Worm (Caenorhabditis elegans): ENCODE data around the gene eif-2Balpha.

eif-2Balpha gene

ce11 chrIII:9542816-9543215, at the start of gene eif-2Balpha:
Gene eif-2Balpha, plus strand, starts transcription at chrIII:9543119.
- TF ChIP-seq hlh-6 (tag; optimal IDR thresholded peaks at IDR 0.05): no peak
- peak; percentile 25 for TF ChIP-seq unc-42 (tag; optimal IDR thresholded peaks at IDR 0.05)

- no peak for TF ChIP-seq T23F11.4 (GFP tag; optimal IDR thresholded peaks at IDR 0.05)
- no peak for TF ChIP-seq ttx-3 (tag; optimal IDR thresholded peaks at IDR 0.05)
These were observed 48.7 kb upstream of the eif-2Balpha start for ce11 chrIII:9494209-9494608.

ce11 chrIII:9496083-9496482, 46.8 kb upstream of the eif-2Balpha start:
- TF ChIP-seq gmeb-2 (tag; optimal IDR thresholded peaks at IDR 0.05) (no peak), hlh-8 (tag; optimal IDR thresholded peaks at IDR 0.05) (no peak), ceh-6 (GFP tag; optimal IDR thresholded peaks at IDR 0.05) (no peak), elt-4 (tag; optimal IDR thresholded peaks at IDR 0.05) (no peak), zip-5 (tag; optimal IDR thresholded peaks at IDR 0.05) (no peak), hlh-13 (GFP tag; optimal IDR thresholded peaks at IDR 0.05) (no peak), ztf-16 (tag; optimal IDR thresholded peaks at IDR 0.05) (no peak), tbx-7 (tag; optimal IDR thresholded peaks at IDR 0.05) (no peak), che-1 (tag; optimal IDR thresholded peaks at IDR 0.05) (no peak), sdc-2 (tag; optimal IDR thresholded peaks at IDR 0.05) (no peak), unc-55 (GFP tag; optimal IDR thresholded peaks at IDR 0.05) (no peak), fkh-6 (tag; optimal IDR thresholded peaks at IDR 0.05) (no peak), K02D7.2 (tag; optimal IDR thresholded peaks at IDR 0.05) (no peak), sox-4 (tag; optimal IDR thresholded peaks at IDR 0.05) (no peak), ttx-3 (tag; optimal IDR thresholded peaks at IDR 0.05) (no peak), elt-2 (tag; optimal IDR thresholded peaks at IDR 0.05) (no peak), pqm-1 (tag; optimal IDR thresholded peaks at IDR 0.05) (no peak), dve-1 (tag; optimal IDR thresholded peaks at IDR 0.05) (no peak), lim-6 (tag; optimal IDR thresholded peaks at IDR 0.05) (no peak), pha-2 (tag; optimal IDR thresholded peaks at IDR 0.05) (no peak)

- TF ChIP-seq che-1 (tag; optimal IDR thresholded peaks at IDR 0.05): no peak
- no peak for TF ChIP-seq C08G9.2 (tag; optimal IDR thresholded peaks at IDR 0.05)
- TF ChIP-seq ceh-18 (tag; optimal IDR thresholded peaks at IDR 0.05): no peak
- no peak for TF ChIP-seq elt-4 (tag; optimal IDR thresholded peaks at IDR 0.05)
These were observed 45.5 kb upstream of the eif-2Balpha start for ce11 chrIII:9497412-9497811.

- TF ChIP-seq odd-2 (tag; optimal IDR thresholded peaks at IDR 0.05) (no peak), ceh-45 (GFP tag; IDR thresholded peaks at IDR 0.05) (no peak), pqm-1 (tag; optimal IDR thresholded peaks at IDR 0.05) (no peak), ceh-31 (tag; optimal IDR thresholded peaks at IDR 0.05) (no peak), zip-5 (tag; optimal IDR thresholded peaks at IDR 0.05) (no peak), hlh-6 (tag; optimal IDR thresholded peaks at IDR 0.05) (no peak), T23F11.4 (GFP tag; optimal IDR thresholded peaks at IDR 0.05) (no peak), K02D7.2 (tag; optimal IDR thresholded peaks at IDR 0.05) (no peak), pag-3 (tag; optimal IDR thresholded peaks at IDR 0.05; ENCODE audit: borderline replicate concordance) (no peak), sox-2 (GFP tag; IDR thresholded peaks at IDR 0.05) (no peak), mec-3 (tag; optimal IDR thresholded peaks at IDR 0.05; ENCODE audit: borderline replicate concordance) (no peak)
These were observed 42.7 kb upstream of the eif-2Balpha start, which contains the start of gene sod-4 for ce11 chrIII:9500267-9500666. Gene sod-4, minus strand, starts transcription at chrIII:9500375.

ce11 chrIII:9501072-9501471, 41.8 kb upstream of the eif-2Balpha start:
- TF ChIP-seq unc-86 (tag; optimal IDR thresholded peaks at IDR 0.05) (no peak), ceh-31 (tag; optimal IDR thresholded peaks at IDR 0.05) (no peak), ceh-48 (tag; optimal IDR thresholded peaks at IDR 0.05) (no peak), elt-4 (tag; optimal IDR thresholded peaks at IDR 0.05) (no peak), ceh-30 (tag; optimal IDR thresholded peaks at IDR 0.05) (no peak)
